Worm (Caenorhabditis elegans) whole organism, young adult: ENCODE data around the gene mmad-1.

Source experiments
- D2030.7 ChIP-seq: fragments of 200-800 bp; sonication (Bioruptor generic); IDR thresholded peaks from 2 replicates; pipeline ENCODE4 v1.3.6; 2022; ENCODE audit warnings: missing genetic modification reagents, missing genetic modification characterization, missing compliant biosample characterization
- F23B12.7 ChIP-seq: sonication (generic microtip); optimal IDR thresholded peaks from 2 replicates; lab custom pipeline; 2017; ENCODE audit warnings: missing genetic modification characterization, mild to moderate bottlenecking, missing compliant biosample characterization, antibody characterized with exemption, moderate library complexity; ENCODE audit not compliant: insufficient read depth
- F55B11.4 ChIP-seq: sonication (generic microtip); optimal IDR thresholded peaks from 2 replicates; lab custom pipeline; 2016; ENCODE audit warnings: missing compliant biosample characterization, missing genetic modification characterization, borderline replicate concordance; ENCODE audit not compliant: insufficient read depth
- K12H6.12 ChIP-seq: fragments of 200-800 bp; sonication (Bioruptor generic); optimal IDR thresholded peaks from 2 replicates; lab custom pipeline; 2018; ENCODE audit warnings: mild to moderate bottlenecking, missing genetic modification characterization, missing compliant biosample characterization
- Y67H2A.10 ChIP-seq: fragments of 200-800 bp; sonication (Bioruptor generic); conservative IDR thresholded peaks from 2 replicates; pipeline ENCODE4 v1.3.6; 2022; ENCODE audit warnings: missing genetic modification reagents, missing genetic modification characterization, missing compliant biosample characterization
- Y95B8A.8 ChIP-seq: fragments of 200-800 bp; sonication (Bioruptor generic); IDR thresholded peaks from 2 replicates; pipeline ENCODE4 v1.3.6; 2022; ENCODE audit warnings: missing genetic modification reagents, missing genetic modification characterization, missing compliant biosample characterization
- ZK185.1 ChIP-seq: sonication (generic microtip); optimal IDR thresholded peaks from 2 replicates; lab custom pipeline; 2016; ENCODE audit warnings: mild to moderate bottlenecking, missing genetic modification characterization, missing compliant biosample characterization; ENCODE audit not compliant: poor library complexity, severe bottlenecking
- aptf-2 ChIP-seq: fragments of 200-800 bp; sonication (Bioruptor generic); conservative IDR thresholded peaks from 2 replicates; pipeline ENCODE4 v1.3.6; 2022; ENCODE audit warnings: missing genetic modification reagents, missing genetic modification characterization, missing compliant biosample characterization
- attf-3 ChIP-seq: fragments of 200-800 bp; sonication (Bioruptor generic); conservative IDR thresholded peaks from 2 replicates; pipeline ENCODE4 v1.3.6; 2022; ENCODE audit warnings: missing genetic modification reagents, missing genetic modification characterization, missing compliant biosample characterization
- attf-5 ChIP-seq: fragments of 200-800 bp; sonication (Bioruptor generic); optimal IDR thresholded peaks from 2 replicates; lab custom pipeline; 2018; ENCODE audit warnings: mild to moderate bottlenecking, missing genetic modification characterization, missing compliant biosample characterization
- bed-2 ChIP-seq: fragments of 200-800 bp; sonication (Bioruptor generic); IDR thresholded peaks from 2 replicates; pipeline ENCODE4 v1.3.6; 2022; ENCODE audit warnings: missing genetic modification reagents, missing genetic modification characterization, missing compliant biosample characterization
- ccch-3 ChIP-seq: fragments of 200-800 bp; sonication (Bioruptor generic); optimal IDR thresholded peaks from 2 replicates; lab custom pipeline; 2018; ENCODE audit warnings: mild to moderate bottlenecking, missing genetic modification characterization, missing compliant biosample characterization
- cebp-1 ChIP-seq, 2 experiments: fragments of 200-800 bp in 1 of 2; sonication (Bioruptor generic) in 1 of 2; sonication (generic microtip) in 1 of 2; IDR thresholded peaks in 1 of 2; optimal IDR thresholded peaks in 1 of 2; 2 replicates each; pipeline versions ENCODE4 v1.3.6 to Lab custom; 2017 to 2022; ENCODE audit warnings: missing compliant biosample characterization in 2 of 2, missing genetic modification characterization in 2 of 2, mild to moderate bottlenecking in 1 of 2, missing genetic modification reagents in 1 of 2, moderate library complexity in 1 of 2
- cebp-2 ChIP-seq: fragments of 200-800 bp; sonication (Bioruptor generic); IDR thresholded peaks from 2 replicates; pipeline ENCODE4 v1.3.6; 2022; ENCODE audit warnings: missing genetic modification characterization, missing compliant biosample characterization
- chd-7 ChIP-seq: sonication (generic microtip); optimal IDR thresholded peaks from 2 replicates; lab custom pipeline; 2016; ENCODE audit warnings: mild to moderate bottlenecking, missing genetic modification characterization, moderate library complexity, missing compliant biosample characterization
- egl-18 ChIP-seq: fragments of 200-800 bp; sonication (Bioruptor generic); IDR thresholded peaks from 2 replicates; pipeline ENCODE4 v1.3.6; 2022; ENCODE audit warnings: missing genetic modification reagents, missing genetic modification characterization, missing compliant biosample characterization
- egl-44 ChIP-seq: fragments of 200-800 bp; sonication (Bioruptor generic); IDR thresholded peaks from 2 replicates; pipeline ENCODE4 v1.3.6; 2022; ENCODE audit warnings: missing genetic modification reagents, missing genetic modification characterization, missing compliant biosample characterization
- egrh-3 ChIP-seq: fragments of 200-800 bp; sonication (Bioruptor generic); IDR thresholded peaks from 2 replicates; pipeline ENCODE4 v1.3.6; 2022; ENCODE audit warnings: missing genetic modification reagents, missing genetic modification characterization, missing compliant biosample characterization
- fkh-3 ChIP-seq: sonication (generic microtip); optimal IDR thresholded peaks from 2 replicates; lab custom pipeline; 2016; ENCODE audit warnings: mild to moderate bottlenecking, missing genetic modification characterization, missing compliant biosample characterization
- hrde-1 ChIP-seq: sonication (generic microtip); optimal IDR thresholded peaks from 2 replicates; lab custom pipeline; 2016; ENCODE audit warnings: missing genetic modification characterization, mild to moderate bottlenecking, missing compliant biosample characterization, moderate library complexity, missing genotype, missing genetic modification reagents, borderline replicate concordance
- let-526 ChIP-seq: fragments of 200-800 bp; sonication (Bioruptor generic); IDR thresholded peaks from 2 replicates; pipeline ENCODE4 v1.3.6; 2022; ENCODE audit warnings: missing genetic modification reagents, missing genetic modification characterization, missing compliant biosample characterization
- lin-35 ChIP-seq, 3 experiments: fragments of 150-350 bp in 2 of 3; sonication (generic microtip) in 1 of 3; optimal IDR thresholded peaks; 2 replicates each; lab custom pipeline; 2014 to 2018; ENCODE audit warnings: missing biosample characterization in 3 of 3, missing genetic modification characterization in 3 of 3, missing genetic modification reagents in 3 of 3
- lsy-27 ChIP-seq: sonication (generic microtip); optimal IDR thresholded peaks from 2 replicates; lab custom pipeline; 2017; ENCODE audit warnings: missing genetic modification characterization, mild to moderate bottlenecking, missing compliant biosample characterization, antibody characterized with exemption, missing genotype, borderline replicate concordance; ENCODE audit not compliant: insufficient read depth
- mxl-1 ChIP-seq: sonication (generic microtip); optimal IDR thresholded peaks from 2 replicates; lab custom pipeline; 2016; ENCODE audit warnings: missing genetic modification characterization, missing compliant biosample characterization
- nfya-1 ChIP-seq: sonication (generic microtip); optimal IDR thresholded peaks from 2 replicates; lab custom pipeline; 2017; ENCODE audit warnings: antibody characterized with exemption, missing compliant biosample characterization, missing genetic modification characterization, borderline replicate concordance; ENCODE audit not compliant: insufficient read depth
- nhr-120 ChIP-seq: fragments of 200-800 bp; sonication (Bioruptor generic); IDR thresholded peaks from 2 replicates; pipeline ENCODE4 v1.3.6; 2022; ENCODE audit warnings: missing genetic modification characterization, missing compliant biosample characterization
- nhr-179 ChIP-seq: sonication (generic microtip); optimal IDR thresholded peaks from 2 replicates; lab custom pipeline; 2016; ENCODE audit warnings: mild to moderate bottlenecking, missing genetic modification characterization, missing compliant biosample characterization
- nhr-80 ChIP-seq: sonication (generic microtip); optimal IDR thresholded peaks from 2 replicates; lab custom pipeline; 2016; ENCODE audit warnings: missing genetic modification characterization, missing compliant biosample characterization
- pbrm-1 ChIP-seq: fragments of 200-800 bp; sonication (Bioruptor generic); IDR thresholded peaks from 2 replicates; pipeline ENCODE4 v1.3.6; 2022; ENCODE audit warnings: missing genetic modification reagents, missing genetic modification characterization, missing compliant biosample characterization
- snpc-4 ChIP-seq, 5 experiments: fragments of 150-350 bp in 1 of 5; sonication (generic microtip) in 4 of 5; optimal IDR thresholded peaks; 2 replicates each; lab custom pipeline; 2014 to 2018; ENCODE audit warnings: missing genetic modification characterization in 5 of 5, missing biosample characterization in 3 of 5, antibody characterized with exemption in 2 of 5, mild to moderate bottlenecking in 2 of 5, missing compliant biosample characterization in 2 of 5, missing genotype in 2 of 5, moderate library complexity in 2 of 5, missing genetic modification reagents in 1 of 5
- sptf-2 ChIP-seq: fragments of 200-800 bp; sonication (Bioruptor generic); optimal IDR thresholded peaks from 2 replicates; lab custom pipeline; 2018; ENCODE audit warnings: mild to moderate bottlenecking, missing genetic modification characterization, missing compliant biosample characterization
- tbp1 ChIP-seq: fragments of 200-800 bp; sonication (Bioruptor generic); optimal IDR thresholded peaks from 2 replicates; lab custom pipeline; 2018; ENCODE audit warnings: mild to moderate bottlenecking, missing genetic modification characterization, missing compliant biosample characterization
- xnd-1 ChIP-seq: sonication (generic microtip); optimal IDR thresholded peaks from 2 replicates; lab custom pipeline; 2016; ENCODE audit warnings: missing genotype, missing genetic modification reagents, missing genetic modification characterization, missing compliant biosample characterization
- zfh-2 ChIP-seq: fragments of 200-800 bp; sonication (Bioruptor generic); conservative IDR thresholded peaks from 2 replicates; pipeline ENCODE4 v1.3.6; 2022; ENCODE audit warnings: missing genetic modification reagents, missing genetic modification characterization, missing compliant biosample characterization
- zim-3 ChIP-seq: sonication (generic microtip); optimal IDR thresholded peaks from 2 replicates; lab custom pipeline; 2017; ENCODE audit warnings: mild to moderate bottlenecking, missing genetic modification characterization, moderate library complexity, missing compliant biosample characterization
- ztf-28 ChIP-seq: fragments of 200-800 bp; sonication (Bioruptor generic); IDR thresholded peaks from 2 replicates; pipeline ENCODE4 v1.3.6; 2022; ENCODE audit warnings: missing genetic modification reagents, missing genetic modification characterization, missing compliant biosample characterization
- ztf-3 ChIP-seq: fragments of 200-800 bp; sonication (Bioruptor generic); optimal IDR thresholded peaks from 2 replicates; lab custom pipeline; 2018; ENCODE audit warnings: mild to moderate bottlenecking, missing genetic modification characterization, missing compliant biosample characterization

Gene mmad-1

DNA sequence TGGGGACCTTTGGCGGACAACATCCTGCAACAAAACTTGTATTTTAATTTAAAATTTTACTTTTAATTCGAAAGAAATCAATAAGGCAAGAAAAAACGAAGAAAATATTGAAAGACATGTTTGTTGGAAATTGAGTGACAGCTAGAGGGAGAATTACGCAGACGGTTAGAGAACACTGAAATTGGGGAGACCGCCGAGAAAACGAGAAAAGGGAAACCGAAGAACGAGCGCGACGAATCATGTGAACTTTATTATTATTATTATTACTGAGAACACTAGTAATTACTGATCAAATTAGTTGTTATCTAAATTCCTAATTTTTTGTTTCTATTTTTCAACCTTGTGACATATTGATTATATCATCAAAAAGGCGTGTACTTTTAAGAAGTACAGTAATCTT is at the start of gene mmad-1 (continued):
- no peak for TF ChIP-seq cebp-1 (GFP tag; IDR thresholded peaks at IDR 0.05; lab: Robert Waterston, UW)
- TF ChIP-seq cebp-1 (tag; optimal IDR thresholded peaks at IDR 0.05; lab: Kevin White, UChicago): peak; percentile 70
- TF ChIP-seq attf-5 (GFP tag; lab: Kevin White, UChicago): peak; percentile 78
- no peak for TF ChIP-seq Y95B8A.8 (GFP tag; lab: Robert Waterston, UW)
- TF ChIP-seq Y67H2A.10: no peak
- TF ChIP-seq K12H6.12 (tag; lab: Kevin White, UChicago): peak; percentile 2
- TF ChIP-seq nfya-1: no peak

DNA sequence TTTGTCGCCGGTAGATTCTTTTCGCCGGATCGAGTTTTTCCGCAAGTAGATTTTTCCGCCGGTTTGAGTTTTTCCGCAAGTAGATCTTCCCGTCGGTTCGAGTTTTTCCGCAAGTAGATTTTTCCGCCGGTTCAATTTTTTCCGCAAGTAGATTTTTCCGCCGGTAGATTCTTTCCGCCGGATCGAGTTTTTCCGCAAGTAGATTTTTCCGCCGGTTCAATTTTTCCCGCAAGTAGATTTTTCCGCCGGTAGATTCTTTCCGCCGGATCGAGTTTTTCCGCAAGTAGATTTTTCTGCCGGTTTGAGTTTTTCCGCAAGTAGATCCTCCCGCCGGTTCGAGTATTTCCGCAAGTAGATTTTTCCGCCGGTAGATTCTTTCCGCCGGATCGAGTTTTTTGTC is 36.3 kb upstream of the mmad-1 start:
- TF ChIP-seq egl-18 (peak; percentile 77; the same call in 1 of the 2 replicates), cebp-2 (GFP tag; lab: Robert Waterston, UW) (0 out of 2 replicates have a peak, but pooled peaks have one; percentile 39), ztf-28 (GFP tag; lab: Robert Waterston, UW) (peak; percentile 38; the same call in 1 of the 2 replicates), D2030.7 (GFP tag; lab: Robert Waterston, UW) (0 out of 2 replicates have a peak, but pooled peaks have one; percentile 14)

DNA sequence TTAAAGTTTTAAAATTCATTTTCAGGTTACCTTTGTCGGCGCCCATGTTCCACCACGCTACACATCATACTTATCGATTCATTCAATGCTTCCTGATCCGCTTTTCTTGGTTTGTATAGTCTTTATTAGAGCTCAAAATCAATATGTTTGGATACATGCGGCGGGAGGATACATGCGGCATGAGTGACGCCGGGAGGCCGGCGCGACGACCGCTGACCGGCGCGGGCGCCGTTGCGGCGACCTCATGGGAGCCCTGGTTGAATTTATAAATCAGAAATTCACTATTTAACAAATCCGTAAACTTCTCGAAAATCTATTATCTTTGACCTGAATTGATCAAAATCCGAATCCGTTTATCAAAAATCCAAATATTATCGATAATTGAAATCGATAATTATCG is 32.9 kb upstream of the mmad-1 start:
- peak; percentile 80 for TF ChIP-seq zfh-2 (GFP tag; lab: Robert Waterston, UW)
- peak; percentile 18; the same call in 1 of the 2 replicates for TF ChIP-seq egrh-3 (GFP tag; lab: Robert Waterston, UW)
- TF ChIP-seq sptf-2 (GFP tag; lab: Kevin White, UChicago): no peak
- TF ChIP-seq, all 124 proteins: peak for 2

DNA sequence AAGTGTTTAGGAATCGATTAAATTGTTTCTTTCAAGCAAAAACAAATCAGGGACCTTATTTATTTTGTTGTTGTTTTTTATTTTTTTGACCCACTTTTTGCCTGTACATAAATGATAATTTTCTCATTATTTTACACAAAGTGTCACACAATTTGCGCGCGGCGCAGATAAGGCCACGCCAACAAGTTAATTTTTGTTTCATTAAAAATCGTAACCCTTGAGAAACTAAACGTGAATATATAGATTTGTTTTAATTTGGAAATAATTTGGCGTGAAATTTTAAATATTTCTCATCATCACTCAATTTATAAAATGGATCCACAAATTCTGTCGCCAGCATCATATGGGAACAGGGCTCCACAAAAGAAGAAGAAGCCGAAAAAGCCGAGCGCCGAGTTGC is 31.7 kb upstream of the mmad-1 start, which contains the start of gene T05D4.5:
Gene T05D4.5, plus strand, starts transcription at position 301 of the 400 bp plus-strand sequence.
- TF ChIP-seq zim-3 (tag; lab: Kevin White, UChicago): no peak
- TF ChIP-seq mxl-1 (tag; lab: Kevin White, UChicago): no peak
- TF ChIP-seq nhr-80 (tag; lab: Kevin White, UChicago): no peak
- TF ChIP-seq zfh-2 (GFP tag; lab: Robert Waterston, UW): no peak
- TF ChIP-seq F55B11.4: no peak
- no peak for TF ChIP-seq D2030.7 (GFP tag; lab: Robert Waterston, UW)

DNA sequence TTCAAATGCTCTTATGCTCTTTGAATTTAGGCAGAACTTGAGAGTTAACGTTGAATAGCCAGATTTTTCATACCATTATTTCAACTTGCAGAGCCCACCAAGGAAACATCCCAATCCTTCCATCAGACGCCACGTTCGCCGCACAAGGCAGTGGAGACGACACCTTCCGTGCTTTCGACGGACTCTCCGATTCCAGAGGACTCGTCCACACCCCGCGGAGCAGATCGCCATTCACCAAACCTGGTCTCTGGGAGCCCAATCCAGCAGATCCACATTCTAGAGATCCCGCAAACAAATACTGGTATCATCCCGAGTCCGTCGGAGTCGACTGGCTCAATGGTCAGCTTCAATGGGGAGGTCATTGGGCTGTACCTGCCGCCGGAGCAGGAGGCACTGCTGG is 31.3 kb upstream of the mmad-1 start:
- TF ChIP-seq aptf-2 (GFP tag; lab: Robert Waterston, UW) (0 out of 2 replicates have a peak, but pooled peaks have one; percentile 12), pbrm-1 (no peak), lsy-27 (tag; lab: Kevin White, UChicago) (no peak), nhr-120 (GFP tag; lab: Robert Waterston, UW) (no peak), hrde-1 (no peak), zfh-2 (GFP tag; lab: Robert Waterston, UW) (peak; percentile 80), ccch-3 (GFP tag; lab: Kevin White, UChicago) (no peak), tbp1 (GFP tag; lab: Kevin White, UChicago) (no peak), ZK185.1 (tag; lab: Kevin White, UChicago) (no peak)

DNA sequence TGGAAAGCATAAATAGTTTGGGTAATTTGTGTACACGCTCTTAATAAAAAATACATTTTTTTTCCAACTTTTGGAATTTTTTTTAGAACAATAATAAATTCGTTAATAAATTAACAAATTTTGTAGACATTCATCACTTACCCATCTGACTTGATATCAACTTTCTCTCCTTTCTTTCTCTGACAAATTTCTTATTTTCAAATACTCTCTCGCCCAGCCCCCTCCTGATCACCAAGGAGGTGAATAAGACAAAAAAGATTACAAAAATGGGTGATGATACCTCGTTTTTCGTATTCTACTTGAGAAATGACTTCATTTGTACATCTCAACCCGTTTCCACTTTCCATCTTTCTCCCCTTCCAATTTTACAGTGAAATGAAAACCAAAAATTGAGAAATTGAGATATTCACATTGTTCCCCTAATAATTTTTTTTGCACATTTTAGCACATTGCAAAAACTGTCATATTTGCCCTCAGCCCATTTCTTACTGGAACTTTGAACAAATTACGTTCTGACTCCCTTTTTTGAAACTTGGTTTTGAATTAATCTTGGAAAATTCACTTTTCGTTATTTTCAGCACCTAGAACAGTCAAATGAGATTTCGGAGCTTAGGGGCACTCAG is 26.9 kb upstream of the mmad-1 start, which contains the start of gene osm-7:
Gene osm-7, plus strand, starts transcription at position 573 of the 623 bp plus-strand sequence.
- TF ChIP-seq attf-3 (GFP tag; lab: Robert Waterston, UW): no peak
- no peak for TF ChIP-seq snpc-4 (GFP tag; optimal IDR thresholded peaks at IDR 0.05; lab: Kevin White, UChicago)
- no peak for TF ChIP-seq snpc-4 (tag; optimal IDR thresholded peaks at IDR 0.05; lab: Kevin White, UChicago)
- TF ChIP-seq egl-44 (GFP tag; lab: Robert Waterston, UW): no peak
- no peak for TF ChIP-seq lin-35 (GFP tag; optimal IDR thresholded peaks at IDR 0.05; lab: Kevin White, UChicago)
- TF ChIP-seq Y95B8A.8 (GFP tag; lab: Robert Waterston, UW): no peak
- no peak for TF ChIP-seq fkh-3 (tag; lab: Kevin White, UChicago)
- no peak for TF ChIP-seq let-526 (GFP tag; lab: Robert Waterston, UW)
- no peak for TF ChIP-seq bed-2 (GFP tag; lab: Robert Waterston, UW)
- no peak for TF ChIP-seq ztf-3 (GFP tag; lab: Kevin White, UChicago)
- no peak for TF ChIP-seq nhr-179
- TF ChIP-seq xnd-1 (tag; lab: Kevin White, UChicago): no peak
- no peak for TF ChIP-seq zfh-2 (GFP tag; lab: Robert Waterston, UW)
- no peak for TF ChIP-seq F23B12.7 (tag; lab: Kevin White, UChicago)
- no peak for TF ChIP-seq chd-7 (tag; lab: Kevin White, UChicago)
- no peak for TF ChIP-seq mxl-1 (tag; lab: Kevin White, UChicago)
